Worm (Caenorhabditis elegans) whole organism, L1 larva: ENCODE results near the gene cyp-34A10.

Source experiments
- C04F5.9 ChIP-seq: sonication (generic microtip); optimal IDR thresholded peaks from 2 replicates; lab custom pipeline; 2016; ENCODE audit warnings: missing genetic modification characterization, missing compliant biosample characterization
- F16B12.6 ChIP-seq: fragments of 150-350 bp; optimal IDR thresholded peaks from 2 replicates; lab custom pipeline; 2014; ENCODE audit warnings: missing biosample characterization, missing genetic modification characterization
- alr-1 ChIP-seq: fragments of 200-800 bp; sonication (Bioruptor generic); optimal IDR thresholded peaks from 2 replicates; lab custom pipeline; 2018; ENCODE audit warnings: borderline replicate concordance, mild to moderate bottlenecking, missing genetic modification characterization, missing compliant biosample characterization
- aly-2 ChIP-seq: fragments of 150-350 bp; optimal IDR thresholded peaks from 2 replicates; lab custom pipeline; 2014; ENCODE audit warnings: missing biosample characterization, missing genetic modification characterization
- ama-1 ChIP-seq: fragments of 150-350 bp; optimal IDR thresholded peaks from 2 replicates; lab custom pipeline; 2014
- ceh-63 ChIP-seq: fragments of 200-800 bp; sonication (Bioruptor generic); optimal IDR thresholded peaks from 2 replicates; lab custom pipeline; 2018; ENCODE audit warnings: mild to moderate bottlenecking, missing genetic modification characterization, missing compliant biosample characterization
- ceh-8 ChIP-seq: fragments of 200-800 bp; sonication (Bioruptor generic); optimal IDR thresholded peaks from 2 replicates; lab custom pipeline; 2018; ENCODE audit warnings: mild to moderate bottlenecking, missing genetic modification characterization, moderate library complexity, missing compliant biosample characterization
- ceh-82 ChIP-seq, 3 experiments: fragments of 150-350 bp in 1 of 3; sonication (generic microtip) in 2 of 3; optimal IDR thresholded peaks; 2 replicates each; lab custom pipeline; 2014 to 2017; ENCODE audit warnings: missing biosample characterization in 3 of 3, missing genetic modification characterization in 3 of 3
- ceh-88 ChIP-seq: fragments of 200-800 bp; sonication (Bioruptor generic); IDR thresholded peaks from 2 replicates; pipeline ENCODE4 v1.3.6; 2022; ENCODE audit warnings: missing genetic modification characterization, missing compliant biosample characterization
- ceh-90 ChIP-seq: sonication (generic microtip); optimal IDR thresholded peaks from 2 replicates; lab custom pipeline; 2016; ENCODE audit warnings: missing genetic modification characterization, missing compliant biosample characterization
- ces-1 ChIP-seq: fragments of 150-350 bp; optimal IDR thresholded peaks from 2 replicates; lab custom pipeline; 2014; ENCODE audit warnings: missing biosample characterization, missing genetic modification reagents, missing genetic modification characterization
- dsc-1 ChIP-seq: sonication (generic microtip); optimal IDR thresholded peaks from 2 replicates; lab custom pipeline; 2016; ENCODE audit warnings: mild to moderate bottlenecking, missing genetic modification characterization, missing compliant biosample characterization
- efl-1 ChIP-seq, 4 experiments: fragments of 150-350 bp; optimal IDR thresholded peaks in 3 of 4; peaks in 1 of 4; 1 replicate in 1 of 4; 2 replicates in 3 of 4; lab custom pipeline; 2014; ENCODE audit warnings: missing biosample characterization in 2 of 4, missing genetic modification characterization in 2 of 4, missing genetic modification reagents in 2 of 4
- efl-3 ChIP-seq: fragments of 200-800 bp; sonication (Bioruptor generic); optimal IDR thresholded peaks from 2 replicates; lab custom pipeline; 2018; ENCODE audit warnings: mild to moderate bottlenecking, missing genetic modification characterization, missing compliant biosample characterization
- egl-13 ChIP-seq: sonication (generic microtip); optimal IDR thresholded peaks from 2 replicates; lab custom pipeline; 2016; ENCODE audit warnings: missing genotype, missing genetic modification reagents, missing genetic modification characterization, missing compliant biosample characterization
- egl-27 ChIP-seq, 2 experiments: fragments of 150-350 bp in 1 of 2; sonication (generic microtip); optimal IDR thresholded peaks; 3 replicates each; lab custom pipeline; 2017 to 2018; ENCODE audit warnings: missing biosample characterization in 2 of 2, missing genetic modification characterization in 2 of 2, missing genetic modification reagents in 2 of 2
- elt-2 ChIP-seq: sonication (generic microtip); optimal IDR thresholded peaks from 2 replicates; lab custom pipeline; 2016; ENCODE audit warnings: missing genetic modification characterization, mild to moderate bottlenecking, inconsistent platforms, missing compliant biosample characterization, missing genetic modification reagents
- elt-3 ChIP-seq, 6 experiments: fragments of 150-350 bp in 1 of 6; sonication (generic microtip); optimal IDR thresholded peaks; 2 replicates each; lab custom pipeline; 2017 to 2018; ENCODE audit warnings: missing biosample characterization in 6 of 6, missing genetic modification characterization in 6 of 6, inconsistent platforms in 1 of 6
- hlh-4 ChIP-seq: sonication (generic microtip); optimal IDR thresholded peaks from 2 replicates; lab custom pipeline; 2016; ENCODE audit warnings: mild to moderate bottlenecking, missing genetic modification characterization, missing compliant biosample characterization
- hpl-2 ChIP-seq: fragments of 150-350 bp; optimal IDR thresholded peaks from 2 replicates; lab custom pipeline; 2014; ENCODE audit warnings: missing biosample characterization, missing genetic modification reagents, missing genetic modification characterization
- irx-1 ChIP-seq: sonication (generic microtip); optimal IDR thresholded peaks from 2 replicates; lab custom pipeline; 2016; ENCODE audit warnings: missing genetic modification characterization, missing compliant biosample characterization
- jun-1 ChIP-seq: fragments of 150-350 bp; optimal IDR thresholded peaks from 2 replicates; lab custom pipeline; 2014; ENCODE audit warnings: missing biosample characterization, missing genetic modification reagents, missing genetic modification characterization
- lin-14 ChIP-seq: fragments of 200-800 bp; sonication (Bioruptor generic); optimal IDR thresholded peaks from 2 replicates; lab custom pipeline; 2018; ENCODE audit warnings: mild to moderate bottlenecking, missing genetic modification characterization, moderate library complexity, missing compliant biosample characterization
- lin-15B ChIP-seq: fragments of 150-350 bp; sonication (generic microtip); optimal IDR thresholded peaks from 3 replicates; lab custom pipeline; 2014; ENCODE audit warnings: missing biosample characterization, missing genetic modification characterization
- lin-39 ChIP-seq: fragments of 150-350 bp; optimal IDR thresholded peaks from 2 replicates; lab custom pipeline; 2014; ENCODE audit warnings: missing biosample characterization, missing genetic modification reagents, missing genetic modification characterization
- lsy-2 ChIP-seq, 2 experiments: fragments of 150-350 bp; optimal IDR thresholded peaks; 2 replicates each; lab custom pipeline; 2014; ENCODE audit warnings: missing biosample characterization in 2 of 2, missing genetic modification characterization in 2 of 2
- mep-1 ChIP-seq: fragments of 150-350 bp; optimal IDR thresholded peaks from 2 replicates; lab custom pipeline; 2014; ENCODE audit warnings: missing biosample characterization, missing genetic modification characterization
- nhr-20 ChIP-seq: sonication (generic microtip); optimal IDR thresholded peaks from 2 replicates; lab custom pipeline; 2016; ENCODE audit warnings: mild to moderate bottlenecking, missing genetic modification characterization, missing compliant biosample characterization
- nhr-237 ChIP-seq: fragments of 150-350 bp; optimal IDR thresholded peaks from 2 replicates; lab custom pipeline; 2014; ENCODE audit warnings: missing biosample characterization, missing genetic modification characterization
- nhr-28 ChIP-seq: fragments of 150-350 bp; optimal IDR thresholded peaks from 2 replicates; lab custom pipeline; 2014; ENCODE audit warnings: missing biosample characterization, missing genetic modification characterization
- nhr-47 ChIP-seq: sonication (generic microtip); optimal IDR thresholded peaks from 2 replicates; lab custom pipeline; 2016; ENCODE audit warnings: mild to moderate bottlenecking, missing genetic modification characterization, moderate library complexity, missing compliant biosample characterization
- nhr-71 ChIP-seq: sonication (generic microtip); optimal IDR thresholded peaks from 2 replicates; lab custom pipeline; 2016; ENCODE audit warnings: mild to moderate bottlenecking, missing genetic modification characterization, moderate library complexity, missing compliant biosample characterization
- nhr-77 ChIP-seq: fragments of 150-350 bp; optimal IDR thresholded peaks from 2 replicates; lab custom pipeline; 2014; ENCODE audit warnings: missing biosample characterization, missing genetic modification characterization
- nhr-84 ChIP-seq: sonication (generic microtip); optimal IDR thresholded peaks from 2 replicates; lab custom pipeline; 2017; ENCODE audit warnings: missing biosample characterization, missing genetic modification characterization
- nhr-85 ChIP-seq: sonication (generic microtip); peaks from one replicate; lab custom pipeline; 2016; ENCODE audit warnings: missing genetic modification characterization, inconsistent platforms, missing compliant biosample characterization
- nhr-90 ChIP-seq: sonication (generic microtip); optimal IDR thresholded peaks from 2 replicates; lab custom pipeline; 2016; ENCODE audit warnings: mild to moderate bottlenecking, missing genetic modification characterization, missing compliant biosample characterization; ENCODE audit not compliant: poor library complexity
- pqm-1 ChIP-seq: sonication (generic microtip); optimal IDR thresholded peaks from 3 replicates; lab custom pipeline; 2017; ENCODE audit warnings: missing biosample characterization, missing genetic modification characterization
- rnt-1 ChIP-seq: sonication (generic microtip); optimal IDR thresholded peaks from 2 replicates; lab custom pipeline; 2016; ENCODE audit warnings: mild to moderate bottlenecking, missing genetic modification characterization, moderate library complexity, missing compliant biosample characterization
- snpc-4 ChIP-seq: fragments of 150-350 bp; optimal IDR thresholded peaks from 2 replicates; lab custom pipeline; 2014; ENCODE audit warnings: missing biosample characterization, missing genetic modification characterization
- sox-4 ChIP-seq: sonication (generic microtip); optimal IDR thresholded peaks from 2 replicates; lab custom pipeline; 2016; ENCODE audit warnings: missing genetic modification characterization, missing compliant biosample characterization
- swsn-7 ChIP-seq: sonication (generic microtip); optimal IDR thresholded peaks from 2 replicates; lab custom pipeline; 2016; ENCODE audit warnings: missing genetic modification characterization, missing compliant biosample characterization
- tbx-2 ChIP-seq: sonication (generic microtip); optimal IDR thresholded peaks from 2 replicates; lab custom pipeline; 2016; ENCODE audit warnings: missing genetic modification characterization, missing compliant biosample characterization
- unc-30 ChIP-seq: sonication (generic microtip); optimal IDR thresholded peaks from 2 replicates; lab custom pipeline; 2017; ENCODE audit warnings: missing biosample characterization, missing genetic modification characterization
- unc-62 ChIP-seq: fragments of 150-350 bp; optimal IDR thresholded peaks from 2 replicates; lab custom pipeline; 2014; ENCODE audit warnings: missing biosample characterization, missing genetic modification reagents, missing genetic modification characterization
- vab-15 ChIP-seq: sonication (generic microtip); optimal IDR thresholded peaks from 2 replicates; lab custom pipeline; 2017; ENCODE audit warnings: missing genotype, mild to moderate bottlenecking, missing genetic modification characterization, missing compliant biosample characterization
- xbp-1 ChIP-seq: sonication (generic microtip); optimal IDR thresholded peaks from 2 replicates; lab custom pipeline; 2016; ENCODE audit warnings: missing genetic modification characterization, missing compliant biosample characterization
- zip-4 ChIP-seq: fragments of 200-800 bp; sonication (Bioruptor generic); optimal IDR thresholded peaks from 2 replicates; lab custom pipeline; 2018; ENCODE audit warnings: mild to moderate bottlenecking, missing genetic modification characterization, moderate library complexity, missing compliant biosample characterization

Gene cyp-34A10

DNA sequence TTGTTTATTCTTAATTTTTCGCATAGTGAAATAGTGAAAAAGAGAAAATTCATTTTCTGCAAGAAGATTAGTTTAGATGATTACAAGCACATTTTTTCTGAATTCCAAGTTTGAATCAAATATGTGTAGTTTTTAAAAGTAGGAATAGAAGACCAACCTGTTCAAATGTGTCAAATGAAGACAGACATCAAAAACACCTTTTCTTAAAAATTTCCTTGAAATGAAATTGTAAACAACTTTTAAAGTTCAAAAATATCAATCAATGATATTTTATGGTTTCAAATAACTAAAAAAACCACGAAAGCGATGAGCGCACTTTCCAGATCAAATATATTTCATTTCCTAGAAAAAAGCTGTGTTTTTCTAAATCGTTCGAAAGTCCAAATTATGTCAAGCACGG is 8.9 kb upstream of the cyp-34A10 start, which contains the start of gene nlp-30:
nlp-30 (plus strand) TSS at position 301 of the 400 bp plus-strand sequence.
- TF ChIP-seq swsn-7 (tag; lab: Kevin White, UChicago) (no peak), egl-27 (tag; optimal IDR thresholded peaks at IDR 0.05; lab: Kevin White, UChicago) (no peak), nhr-90 (tag; lab: Kevin White, UChicago) (no peak), efl-1 (optimal IDR thresholded peaks at IDR 0.05; lab: Kevin White, UChicago) (no peak), efl-1 (GFP tag; optimal IDR thresholded peaks at IDR 0.05 in 1 of 2; lab: Kevin White, UChicago) (no peak), sox-4 (tag; lab: Kevin White, UChicago) (no peak)

- TF ChIP-seq nhr-47 (tag; lab: Kevin White, UChicago) (no peak), ceh-63 (GFP tag; lab: Kevin White, UChicago) (no peak), efl-1 (optimal IDR thresholded peaks at IDR 0.05; lab: Kevin White, UChicago) (no peak), efl-1 (GFP tag; optimal IDR thresholded peaks at IDR 0.05 in 1 of 2; lab: Kevin White, UChicago) (no peak), nhr-71 (tag; lab: Kevin White, UChicago) (no peak), efl-3 (no peak), mep-1 (tag; lab: Kevin White, UChicago) (no peak), C04F5.9 (tag; lab: Kevin White, UChicago) (no peak), lin-39 (tag; lab: Kevin White, UChicago) (no peak), unc-30 (no peak), elt-3 (tag; optimal IDR thresholded peaks at IDR 0.05; lab: Kevin White, UChicago) (no peak), ceh-82 (tag; optimal IDR thresholded peaks at IDR 0.05; lab: Kevin White, UChicago) (no peak), rnt-1 (tag; lab: Kevin White, UChicago) (no peak), irx-1 (no peak), ama-1 (lab: Kevin White, UChicago) (no peak), jun-1 (tag; lab: Kevin White, UChicago) (no peak), aly-2 (tag; lab: Kevin White, UChicago) (no peak), lsy-2 (tag; optimal IDR thresholded peaks at IDR 0.05; lab: Kevin White, UChicago) (no peak), alr-1 (no peak)
- TF ChIP-seq, all 84 proteins: peak for 0
These were observed 7.6 kb upstream of the cyp-34A10 start for ce11 chrV:3980228-3980933.

DNA sequence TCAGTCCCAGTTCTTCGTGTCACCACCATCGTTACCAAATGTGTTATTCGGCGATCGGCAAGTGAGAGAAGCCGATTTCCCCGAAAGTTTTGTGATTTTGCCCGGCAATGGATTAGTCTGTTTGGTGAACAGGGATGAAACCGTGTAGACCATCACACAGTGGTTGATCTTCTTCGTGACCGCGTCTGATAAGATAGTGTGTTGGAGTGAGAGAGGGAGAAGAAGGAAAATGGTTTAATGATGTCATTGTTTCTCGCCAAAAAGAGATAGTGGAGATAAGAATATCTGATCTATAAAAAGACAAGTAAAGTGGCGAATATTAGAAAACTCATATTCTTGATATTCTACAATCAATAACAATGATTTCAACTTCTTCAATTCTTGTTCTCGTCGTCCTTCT is 7.0 kb upstream of the cyp-34A10 start, which contains the start of gene nlp-31:
nlp-31 (plus strand) TSS at position 237 of the 400 bp plus-strand sequence.
- TF ChIP-seq snpc-4 (tag; lab: Kevin White, UChicago) (no peak), elt-3 (tag; optimal IDR thresholded peaks at IDR 0.05; lab: Kevin White, UChicago) (peak; percentile 64 to 97 (median 96)), nhr-77 (no peak), nhr-28 (tag; lab: Kevin White, UChicago) (no peak), egl-13 (tag; lab: Kevin White, UChicago) (no peak), F16B12.6 (tag; lab: Kevin White, UChicago) (no peak), tbx-2 (tag; lab: Kevin White, UChicago) (peak; percentile 27), alr-1 (no peak), swsn-7 (tag; lab: Kevin White, UChicago) (no peak), jun-1 (tag; lab: Kevin White, UChicago) (peak; percentile 23), ceh-88 (GFP tag; lab: Robert Waterston, UW) (no peak), pqm-1 (tag; lab: Kevin White, UChicago) (no peak), unc-30 (no peak), hlh-4 (tag; lab: Kevin White, UChicago) (no peak), dsc-1 (no peak), hpl-2 (GFP tag; lab: Kevin White, UChicago) (no peak), nhr-85 (tag; lab: Kevin White, UChicago) (peak; percentile 97), nhr-84 (tag; lab: Kevin White, UChicago) (no peak), unc-62 (GFP tag; lab: Kevin White, UChicago) (no peak), nhr-20 (tag; lab: Kevin White, UChicago) (peak; percentile 88), efl-3 (no peak), vab-15 (no peak), nhr-237 (tag; lab: Kevin White, UChicago) (peak; percentile 12), lin-14 (GFP tag; lab: Kevin White, UChicago) (peak; percentile 73), elt-2 (no peak), ces-1 (GFP tag; lab: Kevin White, UChicago) (no peak), zip-4 (GFP tag; lab: Kevin White, UChicago) (no peak), nhr-90 (tag; lab: Kevin White, UChicago) (peak; percentile 29), ceh-8 (GFP tag; lab: Kevin White, UChicago) (no peak), aly-2 (tag; lab: Kevin White, UChicago) (no peak), lin-15B (tag; lab: Kevin White, UChicago) (no peak), xbp-1 (tag; lab: Kevin White, UChicago) (no peak), sox-4 (tag; lab: Kevin White, UChicago) (no peak), ceh-90 (tag; lab: Kevin White, UChicago) (no peak)
